Fruit fly (Drosophila melanogaster): ENCODE results near the gene CG7824.
A peak's percentile ranks its signal among the peaks of the same experiment; 100 is the strongest.

Gene CG7824

DNA sequence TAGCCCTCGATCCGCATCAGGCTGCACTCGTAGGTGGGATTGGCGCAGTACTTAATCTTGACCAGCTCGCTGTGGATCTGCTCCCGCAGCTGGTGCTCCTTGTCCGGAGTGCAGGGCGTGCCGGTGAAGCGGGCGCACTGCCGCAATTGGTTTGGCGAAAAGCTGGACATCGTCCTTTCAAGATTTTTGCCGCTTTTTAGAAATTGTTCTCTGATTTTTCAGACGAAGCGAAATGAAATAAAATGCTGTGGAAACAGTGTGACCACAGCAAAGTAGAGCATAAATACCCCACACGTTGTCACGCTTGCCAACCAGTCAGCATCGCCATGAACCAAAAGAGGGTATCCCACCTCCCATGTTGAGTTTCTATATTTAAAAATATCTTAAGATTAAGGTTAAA lies 1.5 kb downstream of the CG7824 start, which contains the start of gene dgt1 (continued):
- TF ChIP-seq CG17385 (GFP tag; optimal IDR thresholded peaks at IDR 0.05) (no peak), CG17802 (tag; optimal IDR thresholded peaks at IDR 0.05) (no peak), zen2 (GFP tag; IDR thresholded peaks at IDR 0.05; ENCODE audit: partially characterized antibody) (no peak), CG9797 (GFP tag; optimal IDR thresholded peaks at IDR 0.05) (peak; percentile 88), Dref (GFP tag; IDR thresholded peaks at IDR 0.05) (peak; percentile 29; the same call in 1 of the 2 replicates), CG8359 (GFP tag; optimal IDR thresholded peaks at IDR 0.05; ENCODE audit: borderline replicate concordance) (no peak), nau (GFP tag; optimal IDR thresholded peaks at IDR 0.05) (no peak), Ets65A (GFP tag) (no peak), sob (GFP tag; IDR thresholded peaks at IDR 0.05) (no peak), CG7556 (GFP tag; optimal IDR thresholded peaks at IDR 0.05) (no peak), CG4730 (GFP tag; IDR thresholded peaks at IDR 0.05) (no peak), org-1 (GFP tag; optimal IDR thresholded peaks at IDR 0.05) (no peak), CG34422 (GFP tag; IDR thresholded peaks at IDR 0.05) (no peak), MTF-1 (GFP tag; optimal IDR thresholded peaks at IDR 0.05; ENCODE audit: borderline replicate concordance) (no peak), kay (GFP tag; optimal IDR thresholded peaks at IDR 0.05) (no peak), CG7786 (GFP tag; optimal IDR thresholded peaks at IDR 0.05) (no peak), CG1529 (GFP tag; optimal IDR thresholded peaks at IDR 0.05) (no peak), CG2889 (GFP tag; IDR thresholded peaks at IDR 0.05) (no peak), CG18011 (GFP tag; optimal IDR thresholded peaks at IDR 0.05) (no peak), ken (GFP tag; IDR thresholded peaks at IDR 0.05) (no peak), CG13894 (tag; optimal IDR thresholded peaks at IDR 0.05) (no peak), Aef1 (GFP tag; IDR thresholded peaks at IDR 0.05) (no peak), grn (GFP tag; optimal IDR thresholded peaks at IDR 0.05) (no peak), CG14667 (GFP tag; IDR thresholded peaks at IDR 0.05) (no peak), CG4820 (GFP tag; optimal IDR thresholded peaks at IDR 0.05) (no peak), jigr1 (GFP tag; IDR thresholded peaks at IDR 0.05) (no peak), Mrtf (GFP tag; IDR thresholded peaks at IDR 0.05) (no peak), h (optimal IDR thresholded peaks at IDR 0.05) (no peak), CG12219 (GFP tag; optimal IDR thresholded peaks at IDR 0.05) (no peak), ab (GFP tag; optimal IDR thresholded peaks at IDR 0.05) (no peak), CG16863 (GFP tag; optimal IDR thresholded peaks at IDR 0.05) (no peak), pum (GFP tag; optimal IDR thresholded peaks at IDR 0.05) (no peak), CG13775 (GFP tag; optimal IDR thresholded peaks at IDR 0.05) (no peak), CG8388 (GFP tag; optimal IDR thresholded peaks at IDR 0.05) (no peak), CG6689 (GFP tag; IDR thresholded peaks at IDR 0.05) (no peak), zfh2 (GFP tag; optimal IDR thresholded peaks at IDR 0.05) (no peak), luna (GFP tag; optimal IDR thresholded peaks at IDR 0.05) (no peak), CHES-1-like (GFP tag; optimal IDR thresholded peaks at IDR 0.05) (no peak), tx (GFP tag; optimal IDR thresholded peaks at IDR 0.05) (no peak), kah (GFP tag; optimal IDR thresholded peaks at IDR 0.05) (no peak), ERR (GFP tag; optimal IDR thresholded peaks at IDR 0.05) (no peak), vvl (GFP tag; IDR thresholded peaks at IDR 0.05) (no peak), ftz-f1 (GFP tag; optimal IDR thresholded peaks at IDR 0.05) (no peak), gt (GFP tag; IDR thresholded peaks at IDR 0.05) (no peak), chif (GFP tag; optimal IDR thresholded peaks at IDR 0.05) (no peak), dm (GFP tag; optimal IDR thresholded peaks at IDR 0.05) (peak; percentile 42), CG10321 (GFP tag; IDR thresholded peaks at IDR 0.05) (no peak), CG14860 (GFP tag; IDR thresholded peaks at IDR 0.05; ENCODE audit: partially characterized antibody) (no peak), Dip2 (GFP tag; IDR thresholded peaks at IDR 0.05) (no peak), CG42726 (GFP tag; IDR thresholded peaks at IDR 0.05; ENCODE audit: partially characterized antibody) (no peak), CG7357 (GFP tag; IDR thresholded peaks at IDR 0.05) (no peak), CG6254 (GFP tag; optimal IDR thresholded peaks at IDR 0.05) (no peak), E2f2 (GFP tag; IDR thresholded peaks at IDR 0.05) (peak; percentile 91)
